Fruit fly (Drosophila melanogaster): ENCODE measurements around the gene Gnpnat.

Gene Gnpnat

DNA sequence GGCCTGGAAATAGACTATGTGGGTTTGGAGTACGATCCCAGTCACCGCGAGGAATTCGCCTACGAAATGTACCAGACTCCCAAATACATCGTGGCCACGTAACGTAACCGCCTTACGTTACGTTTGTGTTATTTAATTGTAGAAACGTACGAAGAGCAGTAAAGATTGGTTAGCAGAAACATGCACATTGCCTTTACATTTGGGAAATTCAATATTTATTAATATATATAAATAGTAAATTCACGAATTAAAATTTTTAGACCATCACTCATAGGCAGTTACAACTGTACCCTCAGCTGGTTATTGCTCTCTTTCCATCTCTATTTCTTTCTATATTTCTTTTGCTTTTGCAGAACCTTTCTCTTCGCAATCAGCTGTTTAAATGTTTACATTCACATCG lies at the start of gene Gnpnat (continued):
- peak; percentile 36 for TF ChIP-seq oc (tag; optimal IDR thresholded peaks at IDR 0.05)
- no peak for TF ChIP-seq vfl (GFP tag; optimal IDR thresholded peaks at IDR 0.05)
- no peak for TF ChIP-seq inv (GFP tag; IDR thresholded peaks at IDR 0.05; ENCODE audit: partially characterized antibody)
- TF ChIP-seq CG1603 (tag; optimal IDR thresholded peaks at IDR 0.05): peak; percentile 74
- peak; percentile 40 for TF ChIP-seq Xbp1 (GFP tag; optimal IDR thresholded peaks at IDR 0.05)
- no peak for TF ChIP-seq Doc3 (GFP tag; IDR thresholded peaks at IDR 0.05; ENCODE audit: partially characterized antibody)
- TF ChIP-seq CG8765 (GFP tag; IDR thresholded peaks at IDR 0.05): no peak
- no peak for TF ChIP-seq nau (GFP tag; optimal IDR thresholded peaks at IDR 0.05)
- no peak for TF ChIP-seq CG13123 (GFP tag; optimal IDR thresholded peaks at IDR 0.05)
- TF ChIP-seq CG15601 (tag; optimal IDR thresholded peaks at IDR 0.05): peak; percentile 42
- TF ChIP-seq Bdp1 (GFP tag; optimal IDR thresholded peaks at IDR 0.05): no peak
- no peak for TF ChIP-seq CG3065 (GFP tag; optimal IDR thresholded peaks at IDR 0.05)
- TF ChIP-seq ap (GFP tag; IDR thresholded peaks at IDR 0.05): no peak
- no peak for TF ChIP-seq fu2 (GFP tag; optimal IDR thresholded peaks at IDR 0.05)
- no peak for TF ChIP-seq kah (GFP tag; optimal IDR thresholded peaks at IDR 0.05)
- TF ChIP-seq Oli (tag; optimal IDR thresholded peaks at IDR 0.05): peak; percentile 48
- TF ChIP-seq CkIIα-i1 (GFP tag; IDR thresholded peaks at IDR 0.05): no peak
- TF ChIP-seq CG7556 (GFP tag; optimal IDR thresholded peaks at IDR 0.05): peak; percentile 66
- TF ChIP-seq onecut (GFP tag; IDR thresholded peaks at IDR 0.05): peak; percentile 58
- TF ChIP-seq Hmr (GFP tag; optimal IDR thresholded peaks at IDR 0.05): peak; percentile 74
- no peak for TF ChIP-seq CG13287 (GFP tag; IDR thresholded peaks at IDR 0.05; ENCODE audit: partially characterized antibody)
- TF ChIP-seq NFAT (GFP tag; IDR thresholded peaks at IDR 0.05): no peak
- TF ChIP-seq psq (GFP tag; optimal IDR thresholded peaks at IDR 0.05): peak; percentile 43
- TF ChIP-seq CG12071 (GFP tag; optimal IDR thresholded peaks at IDR 0.05): no peak
- TF ChIP-seq gsb (GFP tag; IDR thresholded peaks at IDR 0.05): no peak
- TF ChIP-seq Abd-B (GFP tag; optimal IDR thresholded peaks at IDR 0.05): peak; percentile 23
- peak; percentile 31 for TF ChIP-seq zen (tag; optimal IDR thresholded peaks at IDR 0.05)
- no peak for TF ChIP-seq Ets97D (GFP tag; optimal IDR thresholded peaks at IDR 0.05)
- TF ChIP-seq CG16863 (GFP tag; optimal IDR thresholded peaks at IDR 0.05): no peak
- no peak for TF ChIP-seq ash1 (GFP tag; optimal IDR thresholded peaks at IDR 0.05)
- no peak for TF ChIP-seq Tbp (GFP tag; optimal IDR thresholded peaks at IDR 0.05)
- no peak for TF ChIP-seq nom (GFP tag; optimal IDR thresholded peaks at IDR 0.05)
- TF ChIP-seq trh (GFP tag; optimal IDR thresholded peaks at IDR 0.05): no peak
- TF ChIP-seq jigr1 (GFP tag; IDR thresholded peaks at IDR 0.05): no peak
- no peak for TF ChIP-seq Trl (optimal IDR thresholded peaks at IDR 0.05)
- no peak for TF ChIP-seq Trl (GFP tag; optimal IDR thresholded peaks at IDR 0.05)
- peak; percentile 73 for TF ChIP-seq CG17359 (tag; optimal IDR thresholded peaks at IDR 0.05)
- TF ChIP-seq br (optimal IDR thresholded peaks at IDR 0.05): no peak
- no peak for TF ChIP-seq pnt (GFP tag; optimal IDR thresholded peaks at IDR 0.05)
- no peak for TF ChIP-seq chn (GFP tag; optimal IDR thresholded peaks at IDR 0.05)
- no peak for TF ChIP-seq CG14014 (GFP tag; IDR thresholded peaks at IDR 0.05)
- TF ChIP-seq CG3726 (GFP tag; IDR thresholded peaks at IDR 0.05): no peak
- no peak for TF ChIP-seq CG6272 (GFP tag; IDR thresholded peaks at IDR 0.05)
- no peak for TF ChIP-seq Poxn (GFP tag; IDR thresholded peaks at IDR 0.05)
- peak; percentile 46 for TF ChIP-seq CG10267 (tag; optimal IDR thresholded peaks at IDR 0.05)
- TF ChIP-seq aop (GFP tag; IDR thresholded peaks at IDR 0.05): no peak
- TF ChIP-seq slp2 (GFP tag; optimal IDR thresholded peaks at IDR 0.05): no peak
- peak; percentile 5 for TF ChIP-seq Chrac-16 (GFP tag; optimal IDR thresholded peaks at IDR 0.05)
- TF ChIP-seq tll (GFP tag; optimal IDR thresholded peaks at IDR 0.05): no peak
- TF ChIP-seq D19A (tag; optimal IDR thresholded peaks at IDR 0.05): no peak
- TF ChIP-seq CG11695 (GFP tag; IDR thresholded peaks at IDR 0.05): no peak
- TF ChIP-seq dan (GFP tag; IDR thresholded peaks at IDR 0.05): no peak
- TF ChIP-seq CG4282 (GFP tag; optimal IDR thresholded peaks at IDR 0.05): no peak
